Fruit fly (Drosophila melanogaster) whole organism, embryonic: ENCODE results near the gene CG43850.

Experiments used
- ATbp ChIP-seq: fragments of 200-800 bp; sonication (Bioruptor generic); optimal IDR thresholded peaks from 2 replicates; lab custom pipeline; 2017; ENCODE audit warnings: missing biosample characterization, mild to moderate bottlenecking, missing genetic modification characterization, missing genetic modification reagents
- Antp ChIP-seq: fragments of 200-800 bp; sonication (Bioruptor generic); optimal IDR thresholded peaks from 3 replicates; lab custom pipeline; 2016; ENCODE audit warnings: missing biosample characterization, missing genetic modification characterization
- CG10147 ChIP-seq: fragments of 200-800 bp; sonication (Bioruptor generic); optimal IDR thresholded peaks from 2 replicates; lab custom pipeline; 2019; ENCODE audit warnings: missing biosample characterization, mild to moderate bottlenecking, missing genetic modification characterization, moderate library complexity
- CG10321 ChIP-seq: fragments of 200-800 bp; sonication (Bioruptor generic); IDR thresholded peaks from 2 replicates; pipeline ENCODE4 v1.3.6; 2022; ENCODE audit warnings: missing biosample characterization, missing genetic modification characterization
- CG10431 ChIP-seq: fragments of 200-800 bp; sonication (Bioruptor generic); optimal IDR thresholded peaks from 3 replicates; lab custom pipeline; 2018; ENCODE audit warnings: missing biosample characterization, mild to moderate bottlenecking, missing genetic modification characterization
- CG10654 ChIP-seq: fragments of 200-800 bp; sonication (Bioruptor generic); optimal IDR thresholded peaks from 2 replicates; lab custom pipeline; 2016; ENCODE audit warnings: missing biosample characterization, missing genetic modification characterization
- CG12769 ChIP-seq: fragments of 200-800 bp; sonication (Bioruptor generic); optimal IDR thresholded peaks from 2 replicates; lab custom pipeline; 2019; ENCODE audit warnings: missing biosample characterization, mild to moderate bottlenecking, missing genetic modification characterization, moderate library complexity
- CG13296 ChIP-seq: fragments of 200-800 bp; sonication (Bioruptor generic); optimal IDR thresholded peaks from 3 replicates; lab custom pipeline; 2018; ENCODE audit warnings: missing biosample characterization, mild to moderate bottlenecking, missing genetic modification characterization
- CG15269 ChIP-seq: fragments of 200-800 bp; sonication (Bioruptor generic); optimal IDR thresholded peaks from 2 replicates; lab custom pipeline; 2018; ENCODE audit warnings: missing biosample characterization, mild to moderate bottlenecking, missing genetic modification characterization, moderate library complexity
- CG1602 ChIP-seq: fragments of 200-800 bp; sonication (Bioruptor generic); optimal IDR thresholded peaks from 3 replicates; lab custom pipeline; 2016; ENCODE audit warnings: missing biosample characterization, missing genetic modification characterization
- CG16815 ChIP-seq: fragments of 200-800 bp; sonication (Bioruptor generic); optimal IDR thresholded peaks from 3 replicates; lab custom pipeline; 2017; ENCODE audit warnings: missing biosample characterization, mild to moderate bottlenecking, missing genetic modification characterization
- CG2712 ChIP-seq: fragments of 200-800 bp; optimal IDR thresholded peaks from 3 replicates; lab custom pipeline; 2019; ENCODE audit warnings: missing biosample characterization, mild to moderate bottlenecking, missing genetic modification characterization, moderate library complexity
- CG30020 ChIP-seq: fragments of 200-800 bp; optimal IDR thresholded peaks from 2 replicates; lab custom pipeline; 2019; ENCODE audit warnings: missing biosample characterization, mild to moderate bottlenecking, missing genetic modification characterization, moderate library complexity
- CG3163 ChIP-seq: fragments of 200-800 bp; sonication (Bioruptor generic); optimal IDR thresholded peaks from 3 replicates; lab custom pipeline; 2016; ENCODE audit warnings: missing biosample characterization, missing genetic modification characterization
- CG42726 ChIP-seq: fragments of 200-800 bp; sonication (Bioruptor generic); IDR thresholded peaks from 2 replicates; pipeline ENCODE4 v1.3.6; 2022; ENCODE audit warnings: missing biosample characterization, missing genetic modification characterization; ENCODE audit not compliant: partially characterized antibody
- CG7786 ChIP-seq: fragments of 200-800 bp; sonication (Bioruptor generic); optimal IDR thresholded peaks from 2 replicates; lab custom pipeline; 2016; ENCODE audit warnings: missing biosample characterization, missing genetic modification characterization
- CG8290 ChIP-seq, 3 experiments: fragments of 200-800 bp; sonication (Bioruptor generic); optimal IDR thresholded peaks; 2 replicates each; lab custom pipeline; 2016 to 2019; ENCODE audit warnings: missing biosample characterization in 3 of 3, missing genetic modification characterization in 3 of 3, mild to moderate bottlenecking in 2 of 3, moderate library complexity in 1 of 3
- CG8765 ChIP-seq: fragments of 200-800 bp; sonication (Bioruptor generic); IDR thresholded peaks from 2 replicates; pipeline ENCODE4 v1.3.6; 2022; ENCODE audit warnings: missing biosample characterization, missing genetic modification characterization
- CG9817 ChIP-seq: fragments of 200-800 bp; sonication (Bioruptor generic); optimal IDR thresholded peaks from 2 replicates; lab custom pipeline; 2018; ENCODE audit warnings: missing biosample characterization, mild to moderate bottlenecking, missing genetic modification characterization, moderate library complexity
- Camta ChIP-seq: fragments of 200-800 bp; sonication (Bioruptor generic); optimal IDR thresholded peaks from 2 replicates; lab custom pipeline; 2016; ENCODE audit warnings: missing biosample characterization, missing genetic modification characterization
- Chrac-16 ChIP-seq: fragments of 200-800 bp; sonication (Bioruptor generic); optimal IDR thresholded peaks from 3 replicates; lab custom pipeline; 2016; ENCODE audit warnings: missing biosample characterization, missing genetic modification characterization
- CrebB ChIP-seq: fragments of 200-800 bp; sonication (Bioruptor generic); optimal IDR thresholded peaks from 3 replicates; lab custom pipeline; 2018; ENCODE audit warnings: missing biosample characterization, mild to moderate bottlenecking, missing genetic modification characterization
- Deaf1 ChIP-seq: fragments of 200-800 bp; optimal IDR thresholded peaks from 3 replicates; lab custom pipeline; 2019; ENCODE audit warnings: missing biosample characterization, mild to moderate bottlenecking, missing genetic modification characterization, moderate library complexity
- HmgD ChIP-seq: fragments of 200-800 bp; sonication (Bioruptor generic); optimal IDR thresholded peaks from 3 replicates; lab custom pipeline; 2016; ENCODE audit warnings: missing biosample characterization, missing genetic modification characterization
- Lpt ChIP-seq: fragments of >200 bp; optimal IDR thresholded peaks from 2 replicates; lab custom pipeline; 2018; ENCODE audit warnings: missing biosample characterization, missing genetic modification characterization
- Mad ChIP-seq: fragments of 200-800 bp; sonication (Bioruptor generic); optimal IDR thresholded peaks from 2 replicates; lab custom pipeline; 2016; ENCODE audit warnings: missing biosample characterization, missing genetic modification characterization
- Mes4 ChIP-seq: fragments of 200-800 bp; sonication (Bioruptor generic); optimal IDR thresholded peaks from 2 replicates; lab custom pipeline; 2016; ENCODE audit warnings: missing biosample characterization, missing genetic modification characterization
- Nf-YA ChIP-seq: fragments of 200-800 bp; sonication (Bioruptor generic); IDR thresholded peaks from 2 replicates; pipeline ENCODE4 v1.3.6; 2022; ENCODE audit warnings: missing biosample characterization, missing genetic modification characterization
- Oaz ChIP-seq: fragments of 200-800 bp; sonication (Bioruptor generic); IDR thresholded peaks from 2 replicates; pipeline ENCODE4 v1.3.6; 2022; ENCODE audit warnings: missing biosample characterization, missing genetic modification characterization
- Ravus ChIP-seq: fragments of 200-800 bp; sonication (Bioruptor generic); IDR thresholded peaks from 2 replicates; pipeline ENCODE4 v1.3.6; 2022; ENCODE audit warnings: missing biosample characterization, missing genetic modification characterization
- Rfx ChIP-seq: fragments of 200-800 bp; sonication (Bioruptor generic); IDR thresholded peaks from 2 replicates; pipeline ENCODE4 v1.3.6; 2022; ENCODE audit warnings: missing biosample characterization, missing genetic modification characterization
- Sin3A ChIP-seq: fragments of >200 bp; optimal IDR thresholded peaks from 2 replicates; lab custom pipeline; 2018
- Usf ChIP-seq: fragments of 200-800 bp; sonication (Bioruptor generic); optimal IDR thresholded peaks from 2 replicates; lab custom pipeline; 2017; ENCODE audit warnings: missing genotype, missing biosample characterization, missing genetic modification characterization
- aop ChIP-seq: fragments of 200-800 bp; sonication (Bioruptor generic); IDR thresholded peaks from 2 replicates; pipeline ENCODE4 v1.3.6; 2022; ENCODE audit warnings: missing biosample characterization, missing genetic modification characterization
- ash1 ChIP-seq: fragments of 200-800 bp; sonication (Bioruptor generic); optimal IDR thresholded peaks from 2 replicates; lab custom pipeline; 2018; ENCODE audit warnings: missing biosample characterization, mild to moderate bottlenecking, missing genetic modification characterization
- bcd ChIP-seq: fragments of 200-800 bp; sonication (Bioruptor generic); optimal IDR thresholded peaks from 2 replicates; lab custom pipeline; 2017; ENCODE audit warnings: missing biosample characterization, mild to moderate bottlenecking, missing genetic modification characterization
- chinmo ChIP-seq: fragments of 200-800 bp; sonication (Bioruptor generic); IDR thresholded peaks from 4 replicates; pipeline ENCODE4 v1.3.6; 2022; ENCODE audit warnings: missing biosample characterization, missing genetic modification characterization; ENCODE audit not compliant: partially characterized antibody
- croc ChIP-seq: fragments of 200-800 bp; sonication (Bioruptor generic); conservative IDR thresholded peaks from 3 replicates; pipeline ENCODE4 v1.3.6; 2022; ENCODE audit warnings: missing biosample characterization, missing genetic modification characterization
- emc ChIP-seq: fragments of 200-800 bp; sonication (Bioruptor generic); optimal IDR thresholded peaks from 2 replicates; lab custom pipeline; 2016; ENCODE audit warnings: missing biosample characterization, missing genetic modification characterization
- fru ChIP-seq: fragments of >200 bp; optimal IDR thresholded peaks from 2 replicates; lab custom pipeline; 2017
- gt ChIP-seq: fragments of 200-800 bp; sonication (Bioruptor generic); IDR thresholded peaks from 2 replicates; pipeline ENCODE4 v1.3.6; 2022; ENCODE audit warnings: missing biosample characterization, missing genetic modification characterization
- kni ChIP-seq: fragments of 200-800 bp; sonication (Bioruptor generic); optimal IDR thresholded peaks from 3 replicates; lab custom pipeline; 2017; ENCODE audit warnings: mild to moderate bottlenecking, missing biosample characterization, missing genetic modification reagents, missing genetic modification characterization
- mirr ChIP-seq: fragments of 200-800 bp; sonication (Bioruptor generic); optimal IDR thresholded peaks from 3 replicates; lab custom pipeline; 2018; ENCODE audit warnings: missing biosample characterization, mild to moderate bottlenecking, missing genetic modification characterization
- nau ChIP-seq: fragments of 200-800 bp; sonication (Bioruptor generic); optimal IDR thresholded peaks from 3 replicates; lab custom pipeline; 2017; ENCODE audit warnings: missing biosample characterization, mild to moderate bottlenecking, missing genetic modification characterization, missing genetic modification reagents
- oc ChIP-seq: fragments of 200-800 bp; sonication (Bioruptor generic); optimal IDR thresholded peaks from 2 replicates; lab custom pipeline; 2018; ENCODE audit warnings: missing biosample characterization, mild to moderate bottlenecking, missing genetic modification characterization, moderate library complexity
- otp ChIP-seq: fragments of 200-800 bp; sonication (Bioruptor generic); IDR thresholded peaks from 3 replicates; pipeline ENCODE4, ENCODE4 v1.3.6; 2022; ENCODE audit warnings: missing biosample characterization, missing genetic modification characterization
- pho ChIP-seq: fragments of 200-800 bp; sonication (Bioruptor generic); optimal IDR thresholded peaks from 2 replicates; lab custom pipeline; 2016; ENCODE audit warnings: missing biosample characterization, missing genetic modification characterization
- pum ChIP-seq: fragments of 200-800 bp; sonication (Bioruptor generic); optimal IDR thresholded peaks from 2 replicates; lab custom pipeline; 2016; ENCODE audit warnings: missing biosample characterization, missing genetic modification characterization
- sima ChIP-seq: fragments of 200-800 bp; sonication (Bioruptor generic); optimal IDR thresholded peaks from 2 replicates; lab custom pipeline; 2016; ENCODE audit warnings: missing biosample characterization, missing genetic modification characterization
- tio ChIP-seq: fragments of 200-800 bp; sonication (Bioruptor generic); optimal IDR thresholded peaks from 2 replicates; lab custom pipeline; 2017; ENCODE audit warnings: missing biosample characterization, missing genetic modification characterization, inconsistent platforms

The CG43850 gene

DNA sequence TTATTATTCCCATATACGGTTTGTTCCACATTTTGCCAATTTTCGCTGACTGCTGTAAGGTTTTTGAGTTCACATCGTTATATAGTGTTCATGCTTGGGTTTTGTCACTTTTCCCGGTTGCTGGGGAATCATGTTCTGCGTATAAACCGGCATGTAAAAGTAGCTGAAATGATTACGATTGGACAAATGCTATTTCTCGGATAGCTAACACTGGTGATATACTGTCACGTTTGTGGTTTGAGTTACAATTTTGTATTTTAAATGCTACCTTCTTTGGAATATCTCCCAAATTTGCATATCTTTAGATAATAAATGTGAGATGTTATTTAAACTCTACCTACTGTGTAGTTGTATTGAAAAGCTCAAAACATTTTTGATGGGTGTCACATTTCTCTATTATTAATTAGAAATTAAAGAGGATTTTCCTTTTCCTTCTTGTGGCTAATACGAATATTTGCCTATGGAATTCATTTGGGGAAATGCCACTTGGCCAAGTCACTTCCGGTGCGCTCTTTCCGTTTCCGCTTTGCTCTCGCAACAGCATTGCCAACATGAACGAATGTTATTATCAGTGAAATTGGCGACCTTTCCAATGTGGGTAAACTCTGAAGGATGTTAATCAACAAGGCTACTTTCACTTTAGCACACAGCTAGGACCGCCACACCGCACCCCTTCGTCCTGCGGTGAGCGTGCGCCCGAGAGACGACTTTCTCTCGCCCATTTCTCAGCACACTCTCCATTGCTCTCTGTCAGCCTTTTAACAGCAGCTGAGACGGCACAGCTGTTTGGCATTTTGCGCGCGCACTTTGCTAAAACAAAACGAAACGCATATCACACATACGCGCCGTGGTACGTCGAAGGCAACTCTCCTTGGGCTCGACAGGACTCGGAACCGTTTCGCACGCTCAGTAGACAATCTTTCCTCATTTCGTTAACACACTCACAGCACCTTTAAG, at the start of gene CG43850, which contains the start of the genes CG16956 and CG42784 (continued):
- TF ChIP-seq pum (GFP tag; lab: Kevin White, UChicago), result no peak
- peak; percentile 85 for TF ChIP-seq CrebB
- no peak for TF ChIP-seq Sin3A
- TF ChIP-seq CG10147 (GFP tag; lab: Kevin White, UChicago), result peak; percentile 56
- TF ChIP-seq CG13296 (GFP tag; lab: Kevin White, UChicago), result peak; percentile 90
- peak; percentile 24 for TF ChIP-seq ash1 (GFP tag; lab: Kevin White, UChicago)
- peak; percentile 35 for TF ChIP-seq Mad (GFP tag; lab: Kevin White, UChicago)
- peak; percentile 23 for TF ChIP-seq Mes4 (GFP tag; lab: Kevin White, UChicago)
- no peak for TF ChIP-seq CG10654 (GFP tag; lab: Kevin White, UChicago)
- peak; percentile 69 for TF ChIP-seq Rfx (GFP tag; lab: Robert Waterston, UW)
- no peak for TF ChIP-seq Ravus (GFP tag; lab: Robert Waterston, UW)
- TF ChIP-seq croc (GFP tag; lab: Robert Waterston, UW), result no peak
- peak; percentile 65 for TF ChIP-seq nau
- TF ChIP-seq CG1602 (GFP tag; lab: Kevin White, UChicago), result no peak
- no peak for TF ChIP-seq sima
- no peak for TF ChIP-seq CG30020 (tag; lab: Kevin White, UChicago)
- TF ChIP-seq CG42726, result no peak
- no peak for TF ChIP-seq Lpt (GFP tag; lab: Kevin White, UChicago)
- no peak for TF ChIP-seq CG2712 (tag; lab: Kevin White, UChicago)
- no peak for TF ChIP-seq CG7786 (GFP tag; lab: Kevin White, UChicago)
- TF ChIP-seq chinmo, result no peak
- no peak for TF ChIP-seq CG10431
- peak; percentile 46 for TF ChIP-seq bcd
- no peak for TF ChIP-seq kni (GFP tag; lab: Kevin White, UChicago)
- TF ChIP-seq emc (GFP tag; lab: Kevin White, UChicago), result no peak
- TF ChIP-seq gt, result no peak
- no peak for TF ChIP-seq tio (GFP tag; lab: Kevin White, UChicago)
- TF ChIP-seq CG9817 (tag; lab: Kevin White, UChicago), result peak; percentile 44
- TF ChIP-seq CG3163 (GFP tag; lab: Kevin White, UChicago), result no peak
- no peak for TF ChIP-seq Oaz (GFP tag; lab: Robert Waterston, UW)
- no peak for TF ChIP-seq CG8765 (GFP tag; lab: Robert Waterston, UW)
- TF ChIP-seq CG12769 (tag; lab: Kevin White, UChicago), result no peak
- no peak for TF ChIP-seq otp (GFP tag; lab: Robert Waterston, UW)
- TF ChIP-seq fru (lab: Kevin White, UChicago), result no peak
- no peak; the same call in 1 of the 2 replicates for TF ChIP-seq CG10321
- no peak for TF ChIP-seq HmgD (GFP tag; lab: Kevin White, UChicago)
- TF ChIP-seq ATbp (GFP tag; lab: Kevin White, UChicago), result peak; percentile 66
- TF ChIP-seq Chrac-16 (GFP tag; lab: Kevin White, UChicago), result no peak
- peak; percentile 66 for TF ChIP-seq CG15269 (tag; lab: Kevin White, UChicago)
- TF ChIP-seq pho (GFP tag; lab: Kevin White, UChicago), result no peak
- TF ChIP-seq mirr, result peak; percentile 85
- no peak for TF ChIP-seq aop (GFP tag; lab: Robert Waterston, UW)
- 0 out of 2 replicates have a peak, but pooled peaks have one; percentile 10 for TF ChIP-seq Nf-YA (GFP tag; lab: Robert Waterston, UW)
- no peak for TF ChIP-seq Antp (GFP tag; lab: Kevin White, UChicago)
- no peak for TF ChIP-seq Camta (GFP tag; lab: Kevin White, UChicago)
- TF ChIP-seq Usf, result no peak
- no peak for TF ChIP-seq CG16815 (GFP tag; lab: Kevin White, UChicago)
- TF ChIP-seq oc, result no peak
- TF ChIP-seq CG8290 (GFP tag; optimal IDR thresholded peaks at IDR 0.05; lab: Kevin White, UChicago), result no peak
- peak in 1 of 2 experiments; percentile 87 for TF ChIP-seq CG8290 (tag; optimal IDR thresholded peaks at IDR 0.05; lab: Kevin White, UChicago)
- peak; percentile 48 for TF ChIP-seq Deaf1 (tag; lab: Kevin White, UChicago)
